Fruit fly (Drosophila melanogaster): ENCODE results near the gene CG33257.

The CG33257 gene

dm6 chr3L:16347914-16348313 lies 1.8 kb downstream of the CG33257 start, which contains the start of gene mRpS34:
TSS of gene mRpS34 (plus strand) at chr3L:16348074.
- no peak for TF ChIP-seq Dll (optimal IDR thresholded peaks at IDR 0.05)
- TF ChIP-seq usp (GFP tag; optimal IDR thresholded peaks at IDR 0.05) = no peak
- TF ChIP-seq CG8478 (optimal IDR thresholded peaks at IDR 0.05) = no peak
- no peak for TF ChIP-seq pan (optimal IDR thresholded peaks at IDR 0.05)

DNA sequence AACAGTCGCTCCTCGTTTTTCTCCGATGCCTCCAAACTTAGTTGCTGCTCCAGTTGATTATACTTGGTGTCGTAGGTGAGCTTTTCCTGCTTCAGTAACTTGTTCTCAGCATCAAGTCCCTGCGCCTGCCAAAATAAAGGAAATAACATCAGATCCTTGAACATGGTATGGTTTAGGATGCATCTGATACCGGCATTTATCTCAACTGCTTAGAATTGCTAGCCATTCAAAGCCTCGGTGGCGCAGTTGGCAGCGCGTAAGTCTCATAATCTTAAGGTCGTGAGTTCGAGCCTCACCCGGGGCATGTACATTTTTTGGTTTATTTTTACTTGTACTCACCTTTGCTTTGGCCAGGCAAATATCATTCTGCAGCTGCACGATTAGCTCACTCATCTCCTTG lies 3.6 kb downstream of the CG33257 start:
- TF ChIP-seq EcR (GFP tag; optimal IDR thresholded peaks at IDR 0.05) (no peak), psq (optimal IDR thresholded peaks at IDR 0.05) (no peak), Dll (optimal IDR thresholded peaks at IDR 0.05) (no peak), CG8478 (optimal IDR thresholded peaks at IDR 0.05) (no peak), usp (GFP tag; optimal IDR thresholded peaks at IDR 0.05) (no peak), pan (optimal IDR thresholded peaks at IDR 0.05) (no peak)

- TF ChIP-seq psq (optimal IDR thresholded peaks at IDR 0.05) (no peak), CG8478 (optimal IDR thresholded peaks at IDR 0.05) (no peak), pan (optimal IDR thresholded peaks at IDR 0.05) (no peak), EcR (GFP tag; optimal IDR thresholded peaks at IDR 0.05) (no peak), Dll (optimal IDR thresholded peaks at IDR 0.05) (no peak), usp (GFP tag; optimal IDR thresholded peaks at IDR 0.05) (no peak)
Observed at dm6 chr3L:16351770-16352429, 5.8 kb downstream of the CG33257 start, which contains the start of the genes Golgin104 and Tcs3. TSS of gene Golgin104 (minus strand) at chr3L:16351951. TSS of gene Tcs3 (plus strand) at chr3L:16351991.

DNA sequence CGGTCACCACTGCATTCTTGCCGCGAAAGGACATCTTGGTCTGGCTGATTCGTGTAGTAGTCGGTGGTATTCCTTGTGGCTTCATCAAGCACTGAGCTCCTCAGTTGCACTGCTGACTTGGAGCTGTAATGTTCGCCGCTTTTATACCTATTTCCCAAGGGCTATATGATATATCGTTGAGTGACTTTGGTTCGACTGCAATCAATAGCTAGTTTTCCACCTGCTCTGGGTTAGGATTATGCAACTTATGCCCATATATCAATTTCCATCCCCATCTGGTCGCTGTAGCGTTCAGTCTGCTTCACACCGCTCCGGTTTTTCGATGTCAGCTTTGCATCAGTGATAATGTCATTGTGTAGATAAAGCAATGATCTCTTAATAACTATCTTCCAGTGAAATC lies 8.1 kb downstream of the CG33257 start, which contains the start of gene Pdh:
Gene Pdh (minus strand): TSS at position 101 of the 400 bp plus-strand sequence.
- TF ChIP-seq Dll (optimal IDR thresholded peaks at IDR 0.05) (no peak), usp (GFP tag; optimal IDR thresholded peaks at IDR 0.05) (no peak), EcR (GFP tag; optimal IDR thresholded peaks at IDR 0.05) (no peak), psq (optimal IDR thresholded peaks at IDR 0.05) (no peak), CG8478 (optimal IDR thresholded peaks at IDR 0.05) (no peak), pan (optimal IDR thresholded peaks at IDR 0.05) (no peak)

DNA sequence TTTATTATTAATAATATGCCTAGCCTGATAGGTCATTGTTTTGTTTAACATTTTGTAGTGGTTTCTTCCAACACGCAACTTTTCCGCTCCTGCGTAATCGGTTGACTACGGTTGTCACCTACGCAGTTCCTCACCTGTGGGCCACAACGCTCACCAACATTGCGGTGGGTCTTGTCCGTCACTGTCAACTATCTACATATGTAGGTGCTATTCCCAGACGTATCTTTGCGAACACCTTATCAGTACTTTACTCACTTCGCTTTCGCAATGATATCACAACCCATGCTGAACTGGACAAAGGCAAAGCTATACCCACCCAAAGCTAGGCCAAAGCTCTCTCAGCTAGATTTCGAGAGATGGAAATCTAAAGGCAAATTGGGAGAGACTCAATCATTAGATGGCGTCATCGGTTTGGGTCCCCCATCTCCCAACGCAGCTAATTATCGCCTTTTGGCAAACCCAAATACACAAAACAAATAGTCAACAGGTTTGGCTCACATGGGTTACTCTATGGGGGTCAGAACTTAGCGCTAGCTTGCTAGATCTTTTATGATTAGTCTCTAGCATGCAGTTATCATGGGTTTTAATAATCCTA lies 10.1 kb downstream of the CG33257 start:
- TF ChIP-seq pan (optimal IDR thresholded peaks at IDR 0.05) (no peak), Dll (optimal IDR thresholded peaks at IDR 0.05) (no peak), EcR (GFP tag; optimal IDR thresholded peaks at IDR 0.05) (no peak), psq (optimal IDR thresholded peaks at IDR 0.05) (no peak), CG8478 (optimal IDR thresholded peaks at IDR 0.05) (no peak), usp (GFP tag; optimal IDR thresholded peaks at IDR 0.05) (no peak)

dm6 chr3L:16357187-16357728 lies 11.1 kb downstream of the CG33257 start:
- TF ChIP-seq CG8478 (optimal IDR thresholded peaks at IDR 0.05) (no peak), pan (optimal IDR thresholded peaks at IDR 0.05) (no peak), EcR (GFP tag; optimal IDR thresholded peaks at IDR 0.05) (peak in 1 of 2 experiments; percentile 64)

DNA sequence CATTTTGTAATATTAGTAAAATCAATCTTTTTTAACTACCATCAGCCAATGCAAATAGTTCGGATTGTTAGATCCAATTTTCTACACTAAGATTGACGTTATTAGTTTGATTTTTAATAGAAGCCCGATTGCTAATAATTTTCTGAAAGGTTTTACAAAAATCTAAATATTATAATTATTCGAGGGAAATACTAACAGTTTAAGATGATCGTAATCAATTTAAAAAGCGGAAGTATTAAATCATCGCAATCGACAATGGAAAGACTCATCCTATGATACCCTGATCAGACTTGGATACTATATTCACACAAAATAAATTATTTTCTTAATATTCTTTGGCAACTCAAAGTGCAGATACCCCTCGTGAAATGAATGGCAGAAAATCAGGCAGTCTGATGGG lies 11.7 kb downstream of the CG33257 start:
- TF ChIP-seq CG8478 (optimal IDR thresholded peaks at IDR 0.05) = no peak
- no peak for TF ChIP-seq pan (optimal IDR thresholded peaks at IDR 0.05)
- TF ChIP-seq psq (optimal IDR thresholded peaks at IDR 0.05) = no peak
- no peak for TF ChIP-seq Dll (optimal IDR thresholded peaks at IDR 0.05)

dm6 chr3L:16359219-16359748 lies 13.2 kb downstream of the CG33257 start, which contains the start of gene ringer:
TSS of gene ringer (minus strand) at chr3L:16359428.
- no peak for TF ChIP-seq psq (optimal IDR thresholded peaks at IDR 0.05)
- no peak for TF ChIP-seq usp (GFP tag; optimal IDR thresholded peaks at IDR 0.05)
- no peak for TF ChIP-seq pan (optimal IDR thresholded peaks at IDR 0.05)
- no peak for TF ChIP-seq EcR (GFP tag; optimal IDR thresholded peaks at IDR 0.05)
- no peak for TF ChIP-seq CG8478 (optimal IDR thresholded peaks at IDR 0.05)
- no peak for TF ChIP-seq Dll (optimal IDR thresholded peaks at IDR 0.05)

- TF ChIP-seq usp (GFP tag; optimal IDR thresholded peaks at IDR 0.05) = no peak
- no peak for TF ChIP-seq Dll (optimal IDR thresholded peaks at IDR 0.05)
- TF ChIP-seq CG8478 (optimal IDR thresholded peaks at IDR 0.05) = no peak
- TF ChIP-seq EcR (GFP tag; optimal IDR thresholded peaks at IDR 0.05) = no peak
- no peak for TF ChIP-seq pan (optimal IDR thresholded peaks at IDR 0.05)
- TF ChIP-seq psq (optimal IDR thresholded peaks at IDR 0.05) = no peak
Observed at dm6 chr3L:16359795-16360194, 13.7 kb downstream of the CG33257 start.

DNA sequence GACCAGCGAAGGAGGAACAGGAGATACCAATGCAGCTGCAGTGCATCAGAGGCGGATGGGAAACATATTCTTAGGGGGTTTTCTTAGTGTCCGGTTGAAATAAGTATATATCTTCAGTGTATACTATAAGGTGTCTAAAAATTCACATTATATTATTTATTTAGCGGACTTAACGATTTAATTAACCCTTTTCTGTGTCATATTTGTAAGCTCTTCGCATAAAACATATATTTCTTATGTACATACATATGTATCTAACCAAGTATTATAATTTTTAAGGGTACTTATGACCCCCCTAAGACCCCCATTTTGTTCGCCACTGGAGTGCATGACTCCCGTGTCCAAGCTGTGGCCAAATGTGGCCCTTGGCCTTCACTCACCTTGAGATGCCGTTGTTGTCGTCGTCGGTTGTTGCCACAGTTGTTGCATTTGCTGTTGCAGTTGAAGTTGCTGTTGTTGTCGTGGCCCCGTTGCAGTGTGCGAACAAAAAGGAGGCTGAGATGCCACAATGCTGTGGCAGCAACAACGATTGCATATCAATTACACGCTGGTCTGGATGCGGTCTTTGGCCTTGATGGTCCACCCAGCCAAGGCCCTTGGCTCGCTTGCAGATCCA lies 15.2 kb downstream of the CG33257 start:
- no peak for TF ChIP-seq Dll (optimal IDR thresholded peaks at IDR 0.05)
- TF ChIP-seq pan (optimal IDR thresholded peaks at IDR 0.05) = no peak
- TF ChIP-seq CG8478 (optimal IDR thresholded peaks at IDR 0.05) = no peak
- no peak for TF ChIP-seq usp (GFP tag; optimal IDR thresholded peaks at IDR 0.05)
- no peak for TF ChIP-seq psq (optimal IDR thresholded peaks at IDR 0.05)
- TF ChIP-seq EcR (GFP tag; optimal IDR thresholded peaks at IDR 0.05) = no peak

- no peak for TF ChIP-seq psq (optimal IDR thresholded peaks at IDR 0.05)
- TF ChIP-seq CG8478 (optimal IDR thresholded peaks at IDR 0.05) = no peak
- TF ChIP-seq EcR (GFP tag; optimal IDR thresholded peaks at IDR 0.05) = no peak
- no peak for TF ChIP-seq pan (optimal IDR thresholded peaks at IDR 0.05)
- no peak for TF ChIP-seq usp (GFP tag; optimal IDR thresholded peaks at IDR 0.05)
- no peak for TF ChIP-seq Dll (optimal IDR thresholded peaks at IDR 0.05)
Observed at dm6 chr3L:16362119-16362653, 16.1 kb downstream of the CG33257 start, which contains the start of gene Cpr72Ea. TSS of gene Cpr72Ea (plus strand) at chr3L:16362603.

Measured in whole organism.